Worm (Caenorhabditis elegans): ENCODE results near the gene mrpl-28.

ce11 chrII:161275-161674 is 5.5 kb upstream of the mrpl-28 start:
- TF ChIP-seq tab-1 (GFP tag; IDR thresholded peaks at IDR 0.05) = no peak
- TF ChIP-seq ztf-23 (GFP tag; IDR thresholded peaks at IDR 0.05) = no peak

All from whole organism, midembryonic.